ENCODE assay signal across 3 worm cellular contexts in the genomic region with DNA sequence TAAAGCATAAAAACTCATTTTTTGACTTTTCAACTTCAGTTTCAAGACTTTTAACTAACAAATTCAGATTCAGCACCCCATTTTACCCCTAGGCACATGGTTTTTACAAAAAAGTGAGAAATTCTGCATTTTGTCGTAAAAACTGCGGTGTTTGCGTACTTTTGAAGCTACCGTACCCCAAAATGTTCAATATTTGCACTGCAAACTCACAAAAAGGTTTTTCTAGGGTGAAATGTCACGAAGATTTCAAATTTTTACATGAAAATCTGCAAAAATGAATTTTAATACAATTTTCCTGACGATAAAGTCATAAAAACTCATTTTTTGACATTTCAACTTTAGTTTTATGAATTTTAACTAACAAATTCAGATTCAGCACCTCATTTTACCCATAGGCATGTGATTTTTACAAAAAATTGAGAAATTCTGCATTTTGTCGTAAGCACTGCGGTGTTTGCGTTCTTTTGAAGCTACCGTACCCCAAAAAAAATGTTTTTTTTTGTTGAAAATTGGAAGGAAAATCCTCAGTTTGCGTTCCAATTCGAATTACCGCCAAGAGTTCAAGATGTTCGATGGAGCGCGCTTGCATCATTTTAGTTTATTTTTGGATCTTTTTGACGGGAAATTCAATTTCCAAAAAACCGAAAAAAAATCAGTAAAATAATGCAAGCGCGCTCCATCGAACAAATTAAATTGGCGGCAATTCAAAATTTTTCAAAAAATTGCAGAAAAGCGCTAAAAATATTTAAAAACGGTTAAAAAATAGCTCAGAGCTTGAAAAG.
TF ChIP-seq lines count a peak whose summit lies in the region.

No protein-coding gene starts in this region.

TF ChIP-seq in whole organism, L1 larva, 84 proteins besides CTCF, POLR2A, EP300 and RAD21 (continued from another document):
- TF ChIP-seq fkh-4 (tag; optimal IDR thresholded peaks at IDR 0.05; lab: Kevin White, UChicago; ENCODE audit: borderline replicate concordance) (no peak), nhr-28 (tag; optimal IDR thresholded peaks at IDR 0.05; lab: Kevin White, UChicago) (no peak), irx-1 (tag; optimal IDR thresholded peaks at IDR 0.05; lab: Kevin White, UChicago) (no peak), lin-35 (GFP tag; optimal IDR thresholded peaks at IDR 0.05; lab: Kevin White, UChicago) (peak; percentile 30 to 71), isw-1 (GFP tag; IDR thresholded peaks at IDR 0.05; lab: Robert Waterston, UW) (no peak), pqm-1 (tag; optimal IDR thresholded peaks at IDR 0.05; lab: Kevin White, UChicago) (no peak), unc-30 (tag; optimal IDR thresholded peaks at IDR 0.05; lab: Kevin White, UChicago) (no peak), snpc-4 (tag; optimal IDR thresholded peaks at IDR 0.05; lab: Kevin White, UChicago) (no peak)

TF ChIP-seq in whole organism, L4 larva, 104 proteins besides CTCF, POLR2A, EP300 and RAD21 (continued from another document):
- TF ChIP-seq hmg-1.1 (GFP tag; IDR thresholded peaks at IDR 0.05; lab: Robert Waterston, UW) (no peak), egl-43 (GFP tag; IDR thresholded peaks at IDR 0.05; lab: Robert Waterston, UW) (peak; percentile 78), lin-15B (tag; optimal IDR thresholded peaks at IDR 0.05; lab: Kevin White, UChicago) (peak; percentile 29), ceh-20 (GFP tag; IDR thresholded peaks at IDR 0.05; lab: Robert Waterston, UW) (peak; percentile 13; the same call in 1 of the 2 replicates), nhr-28 (tag; optimal IDR thresholded peaks at IDR 0.05; lab: Kevin White, UChicago) (no peak), D1046.2 (GFP tag; IDR thresholded peaks at IDR 0.05; lab: Robert Waterston, UW) (no peak), lir-3 (tag; optimal IDR thresholded peaks at IDR 0.05; lab: Kevin White, UChicago) (no peak), mdt-29 (GFP tag; IDR thresholded peaks at IDR 0.05; lab: Robert Waterston, UW) (no peak), set-16 (GFP tag; IDR thresholded peaks at IDR 0.05; lab: Robert Waterston, UW) (no peak), snpc-4 (tag; optimal IDR thresholded peaks at IDR 0.05; lab: Kevin White, UChicago) (no peak), ces-1 (GFP tag; optimal IDR thresholded peaks at IDR 0.05; lab: Kevin White, UChicago) (no peak), F10B5.3 (tag; optimal IDR thresholded peaks at IDR 0.05; lab: Kevin White, UChicago) (peak; percentile 24), F49E8.2 (tag; optimal IDR thresholded peaks at IDR 0.05; lab: Kevin White, UChicago; ENCODE audit: borderline replicate concordance) (peak; percentile 88), spr-3 (GFP tag; optimal IDR thresholded peaks at IDR 0.05; lab: Kevin White, UChicago) (no peak), lin-29 (GFP tag; IDR thresholded peaks at IDR 0.05; lab: Robert Waterston, UW) (no peak), arid-1 (GFP tag; conservative IDR thresholded peaks at IDR 0.05; lab: Robert Waterston, UW) (peak; percentile 75), daf-8 (GFP tag; IDR thresholded peaks at IDR 0.05; lab: Robert Waterston, UW) (0 out of 2 replicates have a peak, but pooled peaks have one; percentile 19)

TF ChIP-seq in whole organism, young adult, 124 proteins besides CTCF, POLR2A, EP300 and RAD21 (continued from another document):
- no peak for TF ChIP-seq nhr-179 (tag; optimal IDR thresholded peaks at IDR 0.05; lab: Kevin White, UChicago)
- peak; percentile 95 for TF ChIP-seq athp-1 (tag; optimal IDR thresholded peaks at IDR 0.05; lab: Kevin White, UChicago)
- TF ChIP-seq F57C9.4 (tag; optimal IDR thresholded peaks at IDR 0.05; lab: Kevin White, UChicago) = peak; percentile 90
- TF ChIP-seq Y56A3A.18 (GFP tag; IDR thresholded peaks at IDR 0.05; lab: Robert Waterston, UW) = 0 out of 2 replicates have a peak, but pooled peaks have one; percentile 29
- no peak for TF ChIP-seq ceh-58 (GFP tag; IDR thresholded peaks at IDR 0.05; lab: Robert Waterston, UW)
- TF ChIP-seq ztf-6 (GFP tag; IDR thresholded peaks at IDR 0.05; lab: Robert Waterston, UW) = no peak
- peak; percentile 45 for TF ChIP-seq efl-1 (GFP tag; optimal IDR thresholded peaks at IDR 0.05; lab: Kevin White, UChicago)
- peak; percentile 83 for TF ChIP-seq F49E8.2 (tag; optimal IDR thresholded peaks at IDR 0.05; lab: Kevin White, UChicago; ENCODE audit: insufficient read depth)
- TF ChIP-seq unc-130 (GFP tag; optimal IDR thresholded peaks at IDR 0.05; lab: Kevin White, UChicago) = peak; percentile 47
- TF ChIP-seq ztf-22 (GFP tag; optimal IDR thresholded peaks at IDR 0.05; lab: Kevin White, UChicago) = no peak
- TF ChIP-seq snpc-3.4 (tag; optimal IDR thresholded peaks at IDR 0.05; lab: Kevin White, UChicago) = no peak
- TF ChIP-seq sdz-38 (tag; optimal IDR thresholded peaks at IDR 0.05; lab: Kevin White, UChicago) = no peak
- peak; percentile 44 for TF ChIP-seq B0035.1 (tag; optimal IDR thresholded peaks at IDR 0.05; lab: Kevin White, UChicago)
- TF ChIP-seq dpl-1 (GFP tag; optimal IDR thresholded peaks at IDR 0.05; lab: Kevin White, UChicago) = peak; percentile 36
- peak; percentile 63 for TF ChIP-seq ceh-79 (tag; optimal IDR thresholded peaks at IDR 0.05; lab: Kevin White, UChicago)
- peak; percentile 32 for TF ChIP-seq gei-17 (GFP tag; optimal IDR thresholded peaks at IDR 0.05; lab: Kevin White, UChicago)
- peak; percentile 48 for TF ChIP-seq dox-1 (GFP tag; IDR thresholded peaks at IDR 0.05; lab: Robert Waterston, UW)
